Worm (Caenorhabditis elegans) whole organism, dauer: ENCODE results near the gene ztf-18.

Experiments used
- unc-62 ChIP-seq: sonication (generic microtip); optimal IDR thresholded peaks from 2 replicates; lab custom pipeline; 2017; ENCODE audit warnings: missing biosample characterization, missing genetic modification reagents, missing genetic modification characterization

The ztf-18 gene

DNA sequence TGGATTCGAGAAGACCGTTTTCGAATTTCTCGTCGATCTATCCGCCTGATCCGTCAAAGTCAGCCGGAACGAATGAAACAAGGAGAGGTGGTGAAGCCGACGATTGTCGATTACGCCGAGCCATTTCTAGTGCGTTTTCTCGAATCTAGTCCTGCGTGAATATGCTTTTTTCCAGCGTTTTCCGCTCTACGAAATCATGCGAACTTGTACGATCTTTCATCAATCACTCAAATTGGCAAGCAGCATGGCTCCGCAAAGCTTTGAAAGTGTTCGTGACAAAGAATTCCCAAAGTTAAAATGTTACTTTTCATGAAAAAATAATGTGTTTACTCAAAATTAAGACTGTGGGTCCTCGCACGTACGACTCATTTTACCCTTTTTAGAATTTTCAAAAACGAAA lies 1.4 kb upstream of the ztf-18 start:
- TF ChIP-seq unc-62 (GFP tag; lab: Kevin White, UChicago): no peak

DNA sequence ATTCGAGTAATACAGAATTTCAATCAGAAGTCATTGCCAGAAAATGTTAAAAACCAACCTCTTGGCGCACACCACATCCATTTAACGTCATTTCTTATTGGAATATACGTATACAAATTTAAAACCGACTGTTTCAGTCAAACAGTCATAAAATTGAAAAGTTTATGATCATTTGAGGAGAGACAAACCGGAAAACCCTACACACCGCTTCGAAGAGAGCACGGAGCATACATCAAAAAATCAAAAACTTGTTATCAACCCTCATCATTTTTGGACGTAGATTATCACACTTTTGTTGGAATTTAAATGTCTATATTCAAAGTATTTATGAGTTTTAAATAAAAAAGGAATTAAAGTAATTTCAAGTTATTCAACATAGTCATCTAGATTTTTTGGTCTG lies 4.5 kb downstream of the ztf-18 start, which contains the start of gene T24C4.10:
T24C4.10 (minus strand) TSS at position 230 of the 400 bp plus-strand sequence.
- no peak for TF ChIP-seq unc-62 (GFP tag; lab: Kevin White, UChicago)

DNA sequence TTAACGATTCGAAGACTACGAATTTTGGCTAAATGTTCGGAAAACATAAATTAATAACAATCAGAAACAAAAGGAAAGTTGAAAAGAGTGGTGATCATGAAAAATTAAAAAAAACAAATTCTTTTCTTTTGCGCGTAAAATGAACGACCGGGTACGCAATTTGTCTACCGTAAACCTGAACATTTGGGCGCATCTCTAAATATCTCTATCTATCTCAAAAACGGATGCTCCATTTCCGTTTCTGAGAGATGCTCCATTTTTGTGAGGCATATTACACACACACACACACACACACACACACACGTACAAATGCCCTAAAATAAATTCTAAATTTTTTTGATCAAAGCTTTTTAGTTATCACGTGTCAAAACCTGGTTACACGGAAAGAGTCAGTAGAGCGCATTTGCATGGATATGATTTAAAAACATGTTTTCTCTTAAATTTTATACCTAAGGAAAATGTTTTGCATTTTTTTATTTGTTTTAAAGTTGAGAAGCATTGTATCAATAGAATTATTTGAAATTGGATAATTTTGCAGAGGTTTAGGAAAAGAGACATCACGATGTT lies 6.4 kb downstream of the ztf-18 start:
- TF ChIP-seq unc-62 (GFP tag; lab: Kevin White, UChicago): no peak

DNA sequence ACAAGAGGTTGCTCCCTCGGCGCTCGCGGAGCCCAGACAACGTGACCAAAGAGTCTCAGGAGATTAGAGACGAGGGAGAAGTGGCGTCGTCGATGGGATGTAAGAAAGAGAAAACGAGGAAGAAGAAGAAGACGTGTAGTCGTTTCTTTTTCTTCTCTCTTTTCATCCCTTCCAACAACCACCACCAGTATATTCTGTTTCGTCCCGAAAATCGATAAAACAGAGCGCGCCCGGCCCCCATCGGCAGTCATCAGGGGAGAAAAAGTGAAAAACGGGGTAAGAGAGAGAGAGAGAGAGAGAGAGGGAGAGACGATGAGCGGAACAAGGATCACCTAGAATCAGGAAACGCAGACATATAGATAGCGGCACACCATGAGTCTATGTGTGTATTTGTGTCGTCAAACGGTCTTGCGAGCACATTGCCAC lies 7.6 kb downstream of the ztf-18 start:
- no peak for TF ChIP-seq unc-62 (GFP tag; lab: Kevin White, UChicago)

DNA sequence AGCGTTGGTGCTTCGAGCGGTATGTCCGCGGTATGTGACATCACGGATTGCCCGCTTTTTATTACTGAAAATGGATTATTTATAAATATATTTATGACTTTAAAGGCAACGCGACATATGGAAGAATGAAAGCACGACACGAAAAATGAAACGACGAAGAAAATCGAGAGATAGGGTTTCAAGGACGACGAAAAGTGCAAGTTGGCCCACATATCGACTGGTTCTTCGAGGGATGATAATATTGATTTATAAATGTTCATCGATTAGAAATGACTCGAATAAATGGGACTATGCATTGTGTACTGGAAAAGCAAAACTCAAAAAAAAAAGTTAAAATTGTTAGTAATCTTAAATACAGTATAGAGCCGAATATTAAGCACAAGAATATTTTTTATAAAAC lies 8.8 kb downstream of the ztf-18 start, which contains the start of gene zer-1:
zer-1 (minus strand) TSS at position 68 of the 400 bp plus-strand sequence.
- TF ChIP-seq unc-62 (GFP tag; lab: Kevin White, UChicago): no peak

DNA sequence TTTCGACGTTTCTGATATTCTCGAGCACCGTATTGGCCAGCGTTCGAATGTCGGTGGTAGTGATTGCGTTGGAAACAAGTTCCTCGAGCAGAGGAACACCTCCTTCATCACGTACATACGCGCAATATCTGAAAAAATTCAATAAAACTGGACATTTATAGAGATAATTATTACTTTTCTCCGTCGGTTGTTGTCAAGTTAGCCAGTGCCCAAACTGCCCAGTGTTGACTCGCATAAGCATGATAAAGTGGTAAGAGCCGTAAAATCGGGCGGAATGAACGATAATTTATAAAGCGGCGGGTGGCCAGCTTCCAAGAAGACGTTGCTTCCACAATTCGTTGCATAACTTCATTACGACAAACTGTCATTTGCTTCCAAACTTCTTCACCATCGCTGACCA lies 11.9 kb downstream of the ztf-18 start:
- no peak for TF ChIP-seq unc-62 (GFP tag; lab: Kevin White, UChicago)

DNA sequence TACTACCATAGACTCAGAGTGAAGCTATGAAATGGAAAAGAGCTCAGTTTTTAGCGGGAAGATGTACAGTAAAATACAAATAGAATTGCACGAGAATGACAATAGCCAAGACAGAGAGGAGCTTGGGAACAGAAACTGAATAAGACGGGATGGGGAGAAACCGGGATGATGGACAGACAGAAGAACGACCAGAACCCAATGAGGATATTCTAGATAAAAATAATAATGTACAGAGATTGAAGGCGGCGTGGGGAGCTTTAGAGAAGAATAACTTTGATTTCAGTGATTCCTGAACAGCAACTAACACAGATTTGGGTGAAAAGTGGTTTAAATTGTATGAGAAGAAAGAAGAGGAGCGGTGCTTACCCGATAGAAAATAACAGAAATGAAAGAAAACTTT lies 14.1 kb downstream of the ztf-18 start:
- TF ChIP-seq unc-62 (GFP tag; lab: Kevin White, UChicago): no peak

DNA sequence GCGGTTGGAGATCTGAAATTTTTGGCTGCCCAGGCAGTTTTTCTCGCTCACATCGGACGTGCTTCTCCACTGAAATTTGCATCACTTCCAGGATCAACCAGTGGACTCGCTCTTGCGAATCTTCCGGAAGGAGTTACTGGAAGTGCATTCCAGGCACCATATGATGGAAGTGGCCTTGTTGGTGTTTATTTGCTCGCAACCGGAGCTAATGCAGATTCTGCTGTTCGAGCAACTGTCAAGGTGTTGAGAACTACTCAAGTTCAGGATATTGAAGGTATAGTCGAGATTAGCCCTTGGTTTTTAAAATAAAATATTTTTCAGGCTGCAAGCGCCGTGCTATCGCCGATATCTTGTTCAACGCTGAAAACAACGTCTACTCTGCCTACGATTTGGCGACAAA lies 14.7 kb downstream of the ztf-18 start:
- TF ChIP-seq unc-62 (GFP tag; lab: Kevin White, UChicago): no peak

DNA sequence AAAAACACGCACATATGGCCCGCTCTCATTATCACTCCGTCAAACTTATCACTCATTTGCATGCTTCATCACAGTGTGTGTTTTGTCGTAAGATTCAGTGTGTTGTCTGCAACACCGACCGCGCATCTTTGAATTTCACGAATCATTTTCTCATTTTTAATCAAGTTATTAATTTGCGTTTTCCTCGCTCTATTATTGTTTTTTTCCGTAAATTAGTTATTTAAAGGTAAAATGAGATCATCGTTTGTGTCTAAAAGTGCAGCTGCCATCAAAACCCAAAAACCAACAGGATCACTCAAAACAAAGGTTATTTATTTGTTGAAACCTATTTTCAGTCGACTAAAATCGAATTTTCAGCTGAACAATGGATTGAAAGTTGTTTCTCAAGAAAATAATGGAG lies 15.9 kb downstream of the ztf-18 start, which contains the start of the genes T24C4.5 and ucr-2.3:
T24C4.5 (minus strand) TSS at position 101 of the 400 bp plus-strand sequence.
ucr-2.3 (plus strand) TSS at position 227 of the 400 bp plus-strand sequence.
- no peak for TF ChIP-seq unc-62 (GFP tag; lab: Kevin White, UChicago)

DNA sequence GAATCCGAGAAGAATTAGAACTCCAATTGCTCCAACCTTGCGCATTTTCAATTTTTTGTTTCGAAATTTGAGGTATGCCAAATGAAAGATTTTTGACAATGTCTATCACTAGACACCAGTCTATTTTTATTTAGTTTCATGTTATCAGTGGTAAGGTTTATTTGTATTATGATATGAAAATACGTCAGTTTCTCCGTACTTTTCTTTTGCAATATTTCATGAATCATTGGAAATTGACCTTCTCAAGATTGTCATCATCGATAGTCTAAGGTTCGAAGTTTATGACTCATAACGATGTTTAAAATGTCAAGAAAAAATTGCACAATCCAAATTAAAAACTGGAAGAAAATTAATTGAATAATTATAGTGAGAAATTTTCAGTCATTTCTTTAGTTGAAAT lies 22.1 kb downstream of the ztf-18 start, which contains the start of gene clc-19:
clc-19 (minus strand) TSS at position 135 of the 400 bp plus-strand sequence.
- TF ChIP-seq unc-62 (GFP tag; lab: Kevin White, UChicago): no peak

DNA sequence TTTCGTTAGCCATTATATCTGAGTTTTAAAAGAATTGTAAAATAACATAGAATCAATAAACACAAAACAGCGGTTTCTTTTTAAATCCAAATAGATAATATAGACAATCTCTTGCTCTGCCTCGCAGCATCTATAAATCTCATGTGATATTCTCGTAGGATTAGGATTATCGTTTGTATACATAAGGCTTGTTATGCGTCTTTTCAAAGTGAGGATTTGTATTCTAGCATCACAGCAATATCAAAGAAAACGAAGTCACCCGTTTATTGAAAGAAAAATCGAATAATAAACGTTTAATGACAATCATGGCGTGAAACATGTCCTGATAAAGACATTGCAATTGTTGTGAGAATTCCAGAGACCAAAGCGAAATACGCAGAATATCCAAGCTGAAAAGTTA lies 23.1 kb downstream of the ztf-18 start, which contains the start of the genes T24C4.3 and clc-20:
T24C4.3 (minus strand) TSS at position 101 of the 400 bp plus-strand sequence.
clc-20 (plus strand) TSS at position 211 of the 400 bp plus-strand sequence.
- TF ChIP-seq unc-62 (GFP tag; lab: Kevin White, UChicago): no peak

DNA sequence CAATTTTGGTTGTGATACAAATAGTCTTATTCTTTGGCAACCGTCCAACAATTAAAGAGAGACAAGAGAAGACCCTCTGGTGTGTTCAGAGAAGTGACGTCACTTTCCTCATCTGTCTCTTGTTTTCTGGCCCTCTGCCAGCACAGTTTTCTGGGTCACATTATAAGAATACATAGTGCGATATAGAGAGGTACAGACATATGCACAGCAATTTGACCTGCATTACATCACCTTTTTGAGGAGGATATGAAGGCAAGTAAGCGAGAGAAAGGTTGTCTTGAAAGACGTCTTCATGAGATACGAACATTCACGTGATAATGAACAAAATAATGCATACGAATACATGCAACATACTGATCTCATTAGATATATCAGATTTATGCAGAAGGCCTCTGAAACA lies 25.0 kb downstream of the ztf-18 start:
- TF ChIP-seq unc-62 (GFP tag; lab: Kevin White, UChicago): no peak

DNA sequence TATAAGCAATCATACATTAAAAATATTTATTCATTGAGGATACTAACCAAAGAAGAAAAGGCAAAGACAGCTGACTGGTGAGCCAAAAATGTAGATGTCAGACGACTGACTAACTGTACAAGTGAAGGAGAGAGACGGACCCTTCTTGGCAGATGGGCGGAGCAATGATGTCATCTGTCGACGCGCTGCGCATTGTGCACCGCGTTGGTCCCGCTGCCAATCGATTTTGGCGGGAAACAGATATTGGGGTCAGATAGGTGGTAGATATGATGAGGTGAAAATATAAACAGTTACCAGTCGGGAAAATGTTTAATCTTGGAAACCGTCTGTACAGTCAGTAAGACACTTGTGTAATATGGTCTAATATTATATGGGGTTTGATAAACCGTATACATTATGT lies 25.6 kb downstream of the ztf-18 start, which contains the start of gene T24C4.2:
T24C4.2 (minus strand) TSS at position 101 of the 400 bp plus-strand sequence.
- TF ChIP-seq unc-62 (GFP tag; lab: Kevin White, UChicago): no peak

DNA sequence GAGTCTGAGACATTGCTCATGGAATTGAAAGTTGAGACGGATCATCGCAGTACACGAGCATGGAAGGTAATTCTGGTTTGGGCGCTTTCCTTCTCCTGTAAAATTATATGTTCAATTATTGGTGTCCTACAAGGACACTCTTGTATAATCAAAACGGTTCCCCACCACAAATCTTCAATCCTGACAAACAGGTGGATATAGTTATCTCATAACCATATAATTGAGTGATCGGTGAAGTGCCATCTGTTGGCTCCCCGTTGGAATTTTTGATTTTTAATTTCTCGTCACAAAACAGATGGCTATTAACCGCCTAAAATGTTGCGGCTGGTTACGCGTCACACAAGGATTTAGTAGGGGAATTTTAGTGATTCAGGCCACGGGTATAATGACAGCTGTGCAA lies 26.6 kb downstream of the ztf-18 start:
- TF ChIP-seq unc-62 (GFP tag; lab: Kevin White, UChicago): no peak

DNA sequence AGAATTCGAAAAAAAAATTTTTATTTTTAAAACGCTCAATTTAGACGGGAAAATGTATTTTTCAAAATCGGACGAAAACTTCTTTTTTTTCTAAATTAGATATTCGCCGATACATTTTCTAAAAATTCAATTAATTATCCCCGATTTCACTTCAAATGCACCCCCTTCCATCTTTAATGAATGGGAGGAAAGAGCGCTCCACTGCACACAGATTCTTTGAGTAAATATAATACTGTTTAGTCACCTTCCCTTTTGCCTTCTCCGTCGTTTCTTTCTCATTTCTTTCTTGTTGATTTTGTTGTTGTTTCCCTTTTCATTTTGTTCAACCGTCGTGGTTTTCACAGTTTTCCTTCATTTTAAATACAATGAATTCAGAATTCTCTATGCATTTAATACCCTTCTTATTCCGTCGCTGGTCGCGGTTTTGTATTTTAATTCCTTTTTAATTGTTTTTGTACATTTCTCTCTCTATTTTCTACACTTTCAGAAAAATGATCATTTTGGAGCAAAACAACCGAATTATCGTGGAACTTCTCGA lies 33.6 kb downstream of the ztf-18 start, which contains the start of gene arx-4:
arx-4 (plus strand) TSS at position 488 of the 538 bp plus-strand sequence.
- no peak for TF ChIP-seq unc-62 (GFP tag; lab: Kevin White, UChicago)

DNA sequence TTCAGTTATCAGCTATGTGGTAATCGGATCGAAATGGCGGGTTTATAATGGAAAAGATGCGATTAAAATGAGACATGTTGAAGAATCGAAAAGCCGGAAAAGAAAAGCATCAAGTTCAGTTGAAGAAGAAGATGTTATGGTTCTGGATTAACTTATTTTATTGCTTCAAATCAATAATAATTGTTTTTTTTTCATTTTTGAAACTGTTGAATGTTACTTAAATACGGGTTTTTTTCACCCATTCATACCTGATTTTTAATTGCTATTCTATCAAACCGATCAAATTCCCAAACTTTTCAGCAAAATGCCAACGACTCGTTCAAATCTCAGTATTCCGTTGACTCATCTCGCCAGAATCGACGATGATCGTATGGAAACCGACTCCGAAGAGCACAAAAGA lies 35.6 kb downstream of the ztf-18 start, which contains the start of gene exos-4.2:
exos-4.2 (plus strand) TSS at position 301 of the 400 bp plus-strand sequence.
- no peak for TF ChIP-seq unc-62 (GFP tag; lab: Kevin White, UChicago)
